Worm (Caenorhabditis elegans) whole organism, L2 larva: ENCODE results near the gene eri-3.

Experiments
- aly-2 ChIP-seq: fragments of 150-350 bp; optimal IDR thresholded peaks from 2 replicates; lab custom pipeline; 2014; ENCODE audit warnings: missing biosample characterization, missing genetic modification characterization
- ceh-82 ChIP-seq: fragments of 150-350 bp; optimal IDR thresholded peaks from 2 replicates; lab custom pipeline; 2014; ENCODE audit warnings: missing biosample characterization, missing genetic modification characterization
- nhr-10 ChIP-seq: sonication (generic microtip); optimal IDR thresholded peaks from 2 replicates; lab custom pipeline; 2017; ENCODE audit warnings: missing biosample characterization, missing genetic modification characterization
- nhr-12 ChIP-seq: fragments of 150-350 bp; optimal IDR thresholded peaks from 2 replicates; lab custom pipeline; 2014; ENCODE audit warnings: missing biosample characterization, missing genetic modification characterization
- nhr-237 ChIP-seq: fragments of 150-350 bp; optimal IDR thresholded peaks from 2 replicates; lab custom pipeline; 2014; ENCODE audit warnings: missing biosample characterization, missing genetic modification characterization
- skn-1 ChIP-seq: sonication (generic microtip); optimal IDR thresholded peaks from 2 replicates; lab custom pipeline; 2017; ENCODE audit warnings: missing biosample characterization, missing genetic modification characterization
- snpc-4 ChIP-seq: fragments of 150-350 bp; optimal IDR thresholded peaks from 2 replicates; lab custom pipeline; 2014; ENCODE audit warnings: missing biosample characterization, missing genetic modification characterization
- unc-62 ChIP-seq: fragments of 150-350 bp; optimal IDR thresholded peaks from 2 replicates; lab custom pipeline; 2014; ENCODE audit warnings: missing biosample characterization, missing genetic modification reagents, missing genetic modification characterization
- zag-1 ChIP-seq: fragments of 150-350 bp; optimal IDR thresholded peaks from 2 replicates; lab custom pipeline; 2014; ENCODE audit warnings: missing biosample characterization, missing genetic modification characterization

ce11 chrII:1102209-1102608, 21.1 kb upstream of the eri-3 start:
- no peak for TF ChIP-seq nhr-12 (tag; lab: Kevin White, UChicago)
- no peak for TF ChIP-seq zag-1 (tag; lab: Kevin White, UChicago)
- no peak for TF ChIP-seq nhr-10 (tag; lab: Kevin White, UChicago)
- no peak for TF ChIP-seq skn-1
- TF ChIP-seq nhr-237 (tag; lab: Kevin White, UChicago) = no peak
- TF ChIP-seq snpc-4 (tag; lab: Kevin White, UChicago) = no peak
- no peak for TF ChIP-seq ceh-82 (tag; lab: Kevin White, UChicago)
- no peak for TF ChIP-seq aly-2 (tag; lab: Kevin White, UChicago)
- TF ChIP-seq unc-62 (GFP tag; lab: Kevin White, UChicago) = no peak
